Worm (Caenorhabditis elegans) whole organism, dauer: Measurements from ENCODE around the gene C34D4.3.

Experiments
- unc-62 ChIP-seq: sonication (generic microtip); optimal IDR thresholded peaks from 2 replicates; lab custom pipeline; 2017; ENCODE audit warnings: missing biosample characterization, missing genetic modification reagents, missing genetic modification characterization

The C34D4.3 gene

ce11 chrIV:7191745-7192144 lies 38.3 kb downstream of the C34D4.3 start, which contains the start of gene R13A1.5:
R13A1.5 (minus strand) TSS chrIV:7191845.
- no peak for TF ChIP-seq unc-62 (GFP tag; lab: Kevin White, UChicago)

- TF ChIP-seq unc-62 (GFP tag; lab: Kevin White, UChicago) = no peak
Measured at ce11 chrIV:7195734-7196133, 42.3 kb downstream of the C34D4.3 start, which contains the start of gene best-16. best-16 (minus strand) TSS chrIV:7195834.

ce11 chrIV:7196853-7197252 lies 43.4 kb downstream of the C34D4.3 start, which contains the start of gene unc-8:
unc-8 (plus strand) TSS chrIV:7197153.
- no peak for TF ChIP-seq unc-62 (GFP tag; lab: Kevin White, UChicago)

DNA sequence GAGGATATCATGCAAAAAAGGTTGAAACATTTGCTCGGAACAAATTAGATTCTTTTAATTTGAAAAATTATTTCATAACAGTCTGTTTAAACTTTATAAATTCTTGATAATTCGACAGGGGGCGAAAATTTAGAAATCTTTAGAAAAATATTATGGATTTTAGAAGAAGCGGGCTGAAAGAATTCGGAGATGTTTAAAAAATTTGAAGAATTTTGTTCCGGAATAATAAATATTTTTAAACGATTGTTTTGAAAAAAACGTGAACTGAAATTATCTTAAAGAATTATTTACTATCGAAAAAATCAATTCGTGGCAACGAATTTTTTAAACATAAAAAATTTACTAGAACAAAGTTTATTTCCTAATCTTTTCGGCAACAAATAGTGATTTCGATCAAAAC lies 50.2 kb downstream of the C34D4.3 start, which contains the start of gene R13A1.3:
Gene R13A1.3 (plus strand): TSS at position 301 of the 400 bp plus-strand sequence.
- no peak for TF ChIP-seq unc-62 (GFP tag; lab: Kevin White, UChicago)
